Fruit fly (Drosophila melanogaster) whole organism, embryonic: ENCODE measurements around the gene CstF64.

Experiments used
- BEAF-32 ChIP-seq: fragments of 200-800 bp; sonication (Bioruptor generic); optimal IDR thresholded peaks from 3 replicates; lab custom pipeline; 2017; ENCODE audit warnings: missing biosample characterization, missing genetic modification characterization, mild to moderate bottlenecking, moderate library complexity, missing genetic modification reagents
- CG10267 ChIP-seq: fragments of 200-800 bp; sonication (Bioruptor generic); optimal IDR thresholded peaks from 2 replicates; lab custom pipeline; 2018; ENCODE audit warnings: missing biosample characterization, mild to moderate bottlenecking, missing genetic modification characterization, moderate library complexity
- CG10979 ChIP-seq: fragments of 200-800 bp; sonication (Bioruptor generic); optimal IDR thresholded peaks from 2 replicates; lab custom pipeline; 2018; ENCODE audit warnings: missing biosample characterization, mild to moderate bottlenecking, missing genetic modification characterization, moderate library complexity
- CG11695 ChIP-seq: fragments of 200-800 bp; sonication (Bioruptor generic); IDR thresholded peaks from 3 replicates; pipeline ENCODE4 v1.3.6; 2022; ENCODE audit warnings: missing biosample characterization, missing genetic modification characterization
- CG12659 ChIP-seq: fragments of 200-800 bp; sonication (Bioruptor generic); optimal IDR thresholded peaks from 3 replicates; lab custom pipeline; 2017; ENCODE audit warnings: mild to moderate bottlenecking, missing biosample characterization, missing genetic modification reagents, missing genetic modification characterization
- CG12769 ChIP-seq: fragments of 200-800 bp; sonication (Bioruptor generic); optimal IDR thresholded peaks from 2 replicates; lab custom pipeline; 2019; ENCODE audit warnings: missing biosample characterization, mild to moderate bottlenecking, missing genetic modification characterization, moderate library complexity
- CG13287 ChIP-seq: fragments of 200-800 bp; sonication (Bioruptor generic); IDR thresholded peaks from 2 replicates; pipeline ENCODE4 v1.3.6; 2022; ENCODE audit warnings: missing biosample characterization, missing genetic modification characterization; ENCODE audit not compliant: partially characterized antibody
- CG13424 ChIP-seq: fragments of 200-800 bp; sonication (Bioruptor generic); optimal IDR thresholded peaks from 2 replicates; lab custom pipeline; 2019; ENCODE audit warnings: missing biosample characterization, mild to moderate bottlenecking, missing genetic modification characterization, moderate library complexity
- CG14710 ChIP-seq: fragments of 200-800 bp; sonication (Bioruptor generic); optimal IDR thresholded peaks from 3 replicates; lab custom pipeline; 2019; ENCODE audit warnings: missing biosample characterization, mild to moderate bottlenecking, missing genetic modification characterization, moderate library complexity
- CG17829 ChIP-seq: fragments of 200-800 bp; optimal IDR thresholded peaks from 2 replicates; lab custom pipeline; 2019; ENCODE audit warnings: missing biosample characterization, mild to moderate bottlenecking, missing genetic modification characterization, moderate library complexity
- CG2116 ChIP-seq: fragments of 200-800 bp; sonication (Bioruptor generic); optimal IDR thresholded peaks from 3 replicates; lab custom pipeline; 2018; ENCODE audit warnings: missing biosample characterization, mild to moderate bottlenecking, missing genetic modification characterization
- CG31224 ChIP-seq: fragments of 200-800 bp; sonication (Bioruptor generic); IDR thresholded peaks from 2 replicates; pipeline ENCODE4 v1.3.6; 2022; ENCODE audit warnings: missing biosample characterization, missing genetic modification characterization
- CG31441 ChIP-seq: fragments of 200-800 bp; sonication (Bioruptor generic); IDR thresholded peaks from 2 replicates; pipeline ENCODE4 v1.3.6; 2022; ENCODE audit warnings: missing biosample characterization, missing genetic modification characterization
- CG34422 ChIP-seq: fragments of 200-800 bp; sonication (Bioruptor generic); IDR thresholded peaks from 3 replicates; pipeline ENCODE4 v1.3.6; 2022; ENCODE audit warnings: missing biosample characterization, missing genetic modification characterization
- CG3995 ChIP-seq: fragments of 200-800 bp; sonication (Bioruptor generic); optimal IDR thresholded peaks from 3 replicates; lab custom pipeline; 2016; ENCODE audit warnings: missing biosample characterization, missing genetic modification characterization
- CG4282 ChIP-seq: fragments of 200-800 bp; sonication (Bioruptor generic); optimal IDR thresholded peaks from 2 replicates; lab custom pipeline; 2016; ENCODE audit warnings: missing biosample characterization, missing genetic modification characterization
- CG4404 ChIP-seq: fragments of 200-800 bp; sonication (Bioruptor generic); IDR thresholded peaks from 2 replicates; pipeline ENCODE4 v1.3.6; 2022; ENCODE audit warnings: missing biosample characterization, missing genetic modification characterization
- CG5245 ChIP-seq: fragments of 200-800 bp; sonication (Bioruptor generic); optimal IDR thresholded peaks from 3 replicates; lab custom pipeline; 2016; ENCODE audit warnings: missing biosample characterization, missing genetic modification characterization
- CG6683 ChIP-seq: fragments of 200-800 bp; sonication (Bioruptor generic); optimal IDR thresholded peaks from 2 replicates; lab custom pipeline; 2017; ENCODE audit warnings: missing biosample characterization, mild to moderate bottlenecking, missing genetic modification characterization, missing genetic modification reagents
- CG6689 ChIP-seq: fragments of 200-800 bp; sonication (Bioruptor generic); IDR thresholded peaks from 2 replicates; pipeline ENCODE4 v1.3.6; 2022; ENCODE audit warnings: missing biosample characterization, missing genetic modification characterization
- CG8944 ChIP-seq: fragments of 200-800 bp; sonication (Bioruptor generic); optimal IDR thresholded peaks from 3 replicates; lab custom pipeline; 2016; ENCODE audit warnings: missing biosample characterization, missing genetic modification characterization
- CG9797 ChIP-seq: fragments of 200-800 bp; sonication (Bioruptor generic); optimal IDR thresholded peaks from 3 replicates; lab custom pipeline; 2018; ENCODE audit warnings: missing biosample characterization, mild to moderate bottlenecking, missing genetic modification characterization
- CoRest ChIP-seq: fragments of 200-800 bp; sonication (Bioruptor generic); optimal IDR thresholded peaks from 3 replicates; lab custom pipeline; 2018; ENCODE audit warnings: missing biosample characterization, mild to moderate bottlenecking, missing genetic modification characterization, moderate library complexity
- Dref ChIP-seq: fragments of 200-800 bp; sonication (Bioruptor generic); IDR thresholded peaks from 2 replicates; pipeline ENCODE4 v1.3.6; 2022; ENCODE audit warnings: missing biosample characterization, missing genetic modification characterization
- Elba2 ChIP-seq: fragments of 200-800 bp; sonication (Bioruptor generic); optimal IDR thresholded peaks from 3 replicates; lab custom pipeline; 2016; ENCODE audit warnings: missing biosample characterization, missing genetic modification characterization
- HmgZ ChIP-seq: fragments of 200-800 bp; sonication (Bioruptor generic); optimal IDR thresholded peaks from 2 replicates; lab custom pipeline; 2018; ENCODE audit warnings: missing biosample characterization, mild to moderate bottlenecking, missing genetic modification characterization
- Hr39 ChIP-seq: fragments of >200 bp; optimal IDR thresholded peaks from 2 replicates; lab custom pipeline; 2017
- Jarid2 ChIP-seq: fragments of 200-800 bp; sonication (Bioruptor generic); optimal IDR thresholded peaks from 3 replicates; lab custom pipeline; 2017; ENCODE audit warnings: mild to moderate bottlenecking, missing biosample characterization, missing genetic modification reagents, missing genetic modification characterization
- Lhr ChIP-seq: fragments of 200-800 bp; sonication (Bioruptor generic); optimal IDR thresholded peaks from 3 replicates; lab custom pipeline; 2017; ENCODE audit warnings: mild to moderate bottlenecking, missing biosample characterization, missing genetic modification reagents, missing genetic modification characterization
- MESR4 ChIP-seq: fragments of 200-800 bp; sonication (Bioruptor generic); optimal IDR thresholded peaks from 2 replicates; lab custom pipeline; 2018; ENCODE audit warnings: missing biosample characterization, mild to moderate bottlenecking, missing genetic modification characterization, moderate library complexity
- NC2β ChIP-seq: fragments of 200-800 bp; sonication (Bioruptor generic); optimal IDR thresholded peaks from 2 replicates; lab custom pipeline; 2016; ENCODE audit warnings: missing biosample characterization, missing genetic modification characterization
- Pdp1 ChIP-seq, 2 experiments: fragments of 200-800 bp; sonication (Bioruptor generic); optimal IDR thresholded peaks; 3 replicates each; lab custom pipeline; 2016; ENCODE audit warnings: missing biosample characterization in 2 of 2, missing genetic modification characterization in 2 of 2, mild to moderate bottlenecking in 1 of 2, moderate library complexity in 1 of 2
- Rfx ChIP-seq: fragments of 200-800 bp; sonication (Bioruptor generic); IDR thresholded peaks from 2 replicates; pipeline ENCODE4 v1.3.6; 2022; ENCODE audit warnings: missing biosample characterization, missing genetic modification characterization
- Scr ChIP-seq: fragments of 200-800 bp; sonication (Bioruptor generic); IDR thresholded peaks from 2 replicates; pipeline ENCODE4 v1.3.6; 2022; ENCODE audit warnings: missing biosample characterization, missing genetic modification characterization; ENCODE audit not compliant: partially characterized antibody
- Sry-δ ChIP-seq: fragments of 200-800 bp; sonication (Bioruptor generic); optimal IDR thresholded peaks from 2 replicates; lab custom pipeline; 2016; ENCODE audit warnings: missing biosample characterization, missing genetic modification characterization
- Xbp1 ChIP-seq: fragments of 200-800 bp; sonication (Bioruptor generic); optimal IDR thresholded peaks from 3 replicates; lab custom pipeline; 2016; ENCODE audit warnings: missing biosample characterization, mild to moderate bottlenecking, missing genetic modification characterization
- crol ChIP-seq: fragments of 200-800 bp; sonication (Bioruptor generic); IDR thresholded peaks from 2 replicates; pipeline ENCODE4 v1.3.6; 2022; ENCODE audit warnings: missing biosample characterization, missing genetic modification characterization
- dm ChIP-seq: fragments of 200-800 bp; sonication (Bioruptor generic); optimal IDR thresholded peaks from 3 replicates; lab custom pipeline; 2016; ENCODE audit warnings: missing biosample characterization, missing genetic modification characterization
- dpn ChIP-seq, 2 experiments: fragments of 200-800 bp; sonication (Bioruptor generic); optimal IDR thresholded peaks; 3 replicates each; lab custom pipeline; 2016; ENCODE audit warnings: missing biosample characterization in 2 of 2, missing genetic modification characterization in 2 of 2
- grau ChIP-seq: fragments of 200-800 bp; optimal IDR thresholded peaks from 3 replicates; lab custom pipeline; 2019; ENCODE audit warnings: missing biosample characterization, mild to moderate bottlenecking, missing genetic modification characterization, moderate library complexity
- jumu ChIP-seq: fragments of 200-800 bp; sonication (Bioruptor generic); optimal IDR thresholded peaks from 3 replicates; lab custom pipeline; 2016; ENCODE audit warnings: missing biosample characterization, missing genetic modification characterization
- kay ChIP-seq: fragments of 200-800 bp; sonication (Bioruptor generic); optimal IDR thresholded peaks from 2 replicates; lab custom pipeline; 2016; ENCODE audit warnings: missing biosample characterization, missing genetic modification characterization
- lilli ChIP-seq: fragments of 200-800 bp; sonication (Bioruptor generic); optimal IDR thresholded peaks from 3 replicates; lab custom pipeline; 2016; ENCODE audit warnings: missing biosample characterization, missing genetic modification characterization
- pzg ChIP-seq: fragments of 200-800 bp; sonication (Bioruptor generic); optimal IDR thresholded peaks from 3 replicates; lab custom pipeline; 2018; ENCODE audit warnings: missing biosample characterization, mild to moderate bottlenecking, missing genetic modification characterization, moderate library complexity
- row ChIP-seq: fragments of 200-800 bp; sonication (Bioruptor generic); IDR thresholded peaks from 3 replicates; pipeline ENCODE4 v1.3.6; 2022; ENCODE audit warnings: missing biosample characterization, missing genetic modification characterization
- sr ChIP-seq: fragments of 200-800 bp; sonication (Bioruptor generic); IDR thresholded peaks from 3 replicates; pipeline ENCODE4 v1.3.6; 2022; ENCODE audit warnings: missing biosample characterization, missing genetic modification characterization
- ssp ChIP-seq: fragments of 200-800 bp; sonication (Bioruptor generic); IDR thresholded peaks from 2 replicates; pipeline ENCODE4 v1.3.6; 2022; ENCODE audit warnings: missing biosample characterization, missing genetic modification characterization
- stwl ChIP-seq: fragments of 200-800 bp; sonication (Bioruptor generic); optimal IDR thresholded peaks from 3 replicates; lab custom pipeline; 2018; ENCODE audit warnings: missing biosample characterization, mild to moderate bottlenecking, missing genetic modification characterization, moderate library complexity
- tgo ChIP-seq: fragments of 200-800 bp; sonication (Bioruptor generic); IDR thresholded peaks from 3 replicates; pipeline ENCODE4 v1.3.6; 2022; ENCODE audit warnings: missing biosample characterization, missing genetic modification characterization
- trem ChIP-seq: fragments of 200-800 bp; optimal IDR thresholded peaks from 3 replicates; lab custom pipeline; 2019; ENCODE audit warnings: missing biosample characterization, mild to moderate bottlenecking, missing genetic modification characterization, moderate library complexity
- unc-4 ChIP-seq: fragments of 200-800 bp; sonication (Bioruptor generic); IDR thresholded peaks from 2 replicates; pipeline ENCODE4 v1.3.6; 2022; ENCODE audit warnings: missing biosample characterization, missing genetic modification characterization; ENCODE audit not compliant: partially characterized antibody

Gene CstF64

DNA sequence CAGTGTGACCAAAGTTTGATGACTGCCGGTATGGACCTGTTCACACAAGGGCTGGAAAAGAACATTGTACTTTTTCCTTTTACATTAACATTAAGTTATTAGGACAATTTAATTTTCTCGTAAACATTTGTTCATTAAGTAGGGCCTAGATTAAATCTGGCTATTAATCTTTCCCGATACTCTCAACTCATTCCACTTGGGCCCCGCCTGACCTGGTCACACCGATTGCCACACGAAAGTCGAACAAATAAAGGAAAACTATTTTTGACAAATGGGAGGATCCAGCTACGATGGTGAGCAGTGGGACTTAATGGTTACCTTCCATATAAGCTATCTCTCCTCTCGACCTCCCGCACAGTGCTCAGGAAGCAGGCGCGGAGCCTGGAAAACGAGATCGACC lies 4.1 kb downstream of the CstF64 start, which contains the start of the genes Cpsf73 and Gos28 (continued):
- no peak for TF ChIP-seq sr (GFP tag; lab: Robert Waterston, UW)
- TF ChIP-seq CG34422 = peak; percentile 78; the same call in 2 of the 3 replicates
- peak; percentile 47 for TF ChIP-seq CG12769 (tag; lab: Kevin White, UChicago)
- TF ChIP-seq CG4404 (GFP tag; lab: Robert Waterston, UW) = no peak
- TF ChIP-seq stwl (tag; lab: Kevin White, UChicago) = peak; percentile 75
- TF ChIP-seq CG17829 (tag; lab: Kevin White, UChicago) = peak; percentile 35
- TF ChIP-seq Dref (GFP tag; lab: Robert Waterston, UW) = no peak
- peak; percentile 17; the same call in 1 of the 2 replicates for TF ChIP-seq CG31224 (GFP tag; lab: Robert Waterston, UW)
- peak; percentile 54 for TF ChIP-seq CG10267
- TF ChIP-seq CG2116 (GFP tag; lab: Kevin White, UChicago) = peak; percentile 51
- no peak for TF ChIP-seq Jarid2 (GFP tag; lab: Kevin White, UChicago)
- TF ChIP-seq Rfx (GFP tag; lab: Robert Waterston, UW) = peak; percentile 48; the same call in 1 of the 2 replicates
- TF ChIP-seq NC2β (GFP tag; lab: Kevin White, UChicago) = peak; percentile 44
- TF ChIP-seq CG13424 (tag; lab: Kevin White, UChicago) = peak; percentile 5
- peak; percentile 50 for TF ChIP-seq jumu (GFP tag; lab: Kevin White, UChicago)
- TF ChIP-seq Pdp1 (GFP tag; optimal IDR thresholded peaks at IDR 0.05; lab: Kevin White, UChicago) = peak; percentile 31 to 33
- peak; percentile 85 for TF ChIP-seq CG9797 (GFP tag; lab: Kevin White, UChicago)
- no peak for TF ChIP-seq dpn (GFP tag; optimal IDR thresholded peaks at IDR 0.05; lab: Kevin White, UChicago)
- TF ChIP-seq Lhr (GFP tag; lab: Kevin White, UChicago) = peak; percentile 22
- TF ChIP-seq Xbp1 (GFP tag; lab: Kevin White, UChicago) = peak; percentile 6
- TF ChIP-seq unc-4 (GFP tag; lab: Robert Waterston, UW) = 0 out of 2 replicates have a peak, but pooled peaks have one; percentile 34
- TF ChIP-seq CG5245 (GFP tag; lab: Kevin White, UChicago) = no peak
- peak; percentile 26; the same call in 1 of the 2 replicates for TF ChIP-seq crol (GFP tag; lab: Robert Waterston, UW)
- TF ChIP-seq CG8944 (GFP tag; lab: Kevin White, UChicago) = peak; percentile 18
- peak; percentile 29 for TF ChIP-seq grau (tag; lab: Kevin White, UChicago)
- TF ChIP-seq CG12659 = peak; percentile 61
- TF ChIP-seq CG11695 (GFP tag; lab: Robert Waterston, UW) = no peak
- peak; percentile 65 for TF ChIP-seq pzg (GFP tag; lab: Kevin White, UChicago)
- peak; percentile 60 for TF ChIP-seq Scr (GFP tag; lab: Robert Waterston, UW)
- peak; percentile 73 for TF ChIP-seq CG13287 (GFP tag; lab: Robert Waterston, UW)
- peak; percentile 81 for TF ChIP-seq MESR4 (GFP tag; lab: Kevin White, UChicago)
- no peak for TF ChIP-seq tgo (GFP tag; lab: Robert Waterston, UW)
- no peak for TF ChIP-seq Hr39 (lab: Kevin White, UChicago)
- TF ChIP-seq dm = peak; percentile 25
- TF ChIP-seq CoRest (tag; lab: Kevin White, UChicago) = peak; percentile 33
- peak; percentile 84 for TF ChIP-seq ssp (GFP tag; lab: Robert Waterston, UW)
- peak; percentile 12 for TF ChIP-seq CG4282
- no peak for TF ChIP-seq CG3995 (GFP tag; lab: Kevin White, UChicago)
- no peak for TF ChIP-seq CG31441
- peak; percentile 61 for TF ChIP-seq CG14710 (tag; lab: Kevin White, UChicago)
- TF ChIP-seq CG10979 (tag; lab: Kevin White, UChicago) = peak; percentile 7
- peak; percentile 73 for TF ChIP-seq HmgZ (tag; lab: Kevin White, UChicago)
- TF ChIP-seq Sry-δ = peak; percentile 51
- TF ChIP-seq kay (GFP tag; lab: Kevin White, UChicago) = peak; percentile 19
- peak; percentile 28 for TF ChIP-seq lilli
- TF ChIP-seq Elba2 (GFP tag; lab: Kevin White, UChicago) = peak; percentile 78
- TF ChIP-seq row (GFP tag; lab: Robert Waterston, UW) = peak; percentile 86
- TF ChIP-seq trem = peak; percentile 58
- 0 out of 2 replicates have a peak, but pooled peaks have one; percentile 16 for TF ChIP-seq CG6689 (GFP tag; lab: Robert Waterston, UW)
- TF ChIP-seq BEAF-32 (GFP tag; lab: Kevin White, UChicago) = peak; percentile 61
- no peak for TF ChIP-seq CG6683 (GFP tag; lab: Kevin White, UChicago)
